Worm (Caenorhabditis elegans): ENCODE results near the gene gst-13.

ce11 chrII:9232923-9233322, 1.7 kb downstream of the gst-13 start, which contains the start of gene T26C5.2:
- no peak for TF ChIP-seq lim-7 (GFP tag; IDR thresholded peaks at IDR 0.05)
- no peak for TF ChIP-seq skn-1 (tag; optimal IDR thresholded peaks at IDR 0.05)
- no peak for TF ChIP-seq unc-62 (GFP tag; optimal IDR thresholded peaks at IDR 0.05 in 1 of 2)
- no peak for TF ChIP-seq unc-62 (tag; optimal IDR thresholded peaks at IDR 0.05)
- no peak for TF ChIP-seq pha-4 (GFP tag; IDR thresholded peaks at IDR 0.05)
- no peak for TF ChIP-seq pha-4 (tag; optimal IDR thresholded peaks at IDR 0.05)
- no peak for TF ChIP-seq ceh-82 (tag; optimal IDR thresholded peaks at IDR 0.05)
- no peak for TF ChIP-seq unc-130 (GFP tag; optimal IDR thresholded peaks at IDR 0.05)
- no peak for TF ChIP-seq lin-15B (tag; optimal IDR thresholded peaks at IDR 0.05)
- TF ChIP-seq ceh-28 (tag; optimal IDR thresholded peaks at IDR 0.05): no peak

All from whole organism, L4 larva.